Fruit fly (Drosophila melanogaster) whole organism, pupa: ENCODE measurements around the gene cbt.
A peak's percentile ranks its signal among the peaks of the same experiment; 100 is the strongest.

Experiments
- CG10348 ChIP-seq: fragments of 200-800 bp; sonication (Bioruptor generic); IDR thresholded peaks from 2 replicates; pipeline ENCODE4 v1.3.6; 2022; ENCODE audit warnings: missing biosample characterization, missing genetic modification characterization
- CG13204 ChIP-seq: fragments of 200-800 bp; sonication (Bioruptor generic); optimal IDR thresholded peaks from 2 replicates; lab custom pipeline; 2018; ENCODE audit warnings: missing biosample characterization, mild to moderate bottlenecking, missing genetic modification characterization, moderate library complexity
- CG15710 ChIP-seq: fragments of 200-800 bp; sonication (Bioruptor generic); optimal IDR thresholded peaks from 2 replicates; lab custom pipeline; 2018; ENCODE audit warnings: missing biosample characterization, mild to moderate bottlenecking, missing genetic modification characterization, moderate library complexity
- CG17806 ChIP-seq: fragments of 200-800 bp; sonication (Bioruptor generic); optimal IDR thresholded peaks from 2 replicates; lab custom pipeline; 2018; ENCODE audit warnings: missing biosample characterization, mild to moderate bottlenecking, missing genetic modification characterization, moderate library complexity
- CG34367 ChIP-seq: fragments of 200-800 bp; sonication (Bioruptor generic); optimal IDR thresholded peaks from 2 replicates; lab custom pipeline; 2018; ENCODE audit warnings: missing biosample characterization, mild to moderate bottlenecking, missing genetic modification characterization
- CG4496 ChIP-seq: fragments of 200-800 bp; sonication (Bioruptor generic); IDR thresholded peaks from 3 replicates; pipeline ENCODE4 v1.3.6; 2022; ENCODE audit warnings: missing biosample characterization, missing genetic modification characterization
- CG8301 ChIP-seq: fragments of 200-800 bp; sonication (Bioruptor generic); optimal IDR thresholded peaks from 2 replicates; lab custom pipeline; 2018; ENCODE audit warnings: missing biosample characterization, mild to moderate bottlenecking, missing genetic modification characterization
- CG9948 ChIP-seq: fragments of 200-800 bp; sonication (Bioruptor generic); optimal IDR thresholded peaks from 2 replicates; lab custom pipeline; 2018; ENCODE audit warnings: missing biosample characterization, mild to moderate bottlenecking, missing genetic modification characterization, moderate library complexity
- D1 ChIP-seq: fragments of 200-800 bp; sonication (Bioruptor generic); optimal IDR thresholded peaks from 2 replicates; lab custom pipeline; 2018; ENCODE audit warnings: missing biosample characterization, mild to moderate bottlenecking, missing genetic modification characterization, moderate library complexity
- EcR ChIP-seq: fragments of 200-800 bp; sonication (Bioruptor generic); optimal IDR thresholded peaks from 3 replicates; lab custom pipeline; 2019; ENCODE audit warnings: missing biosample characterization, missing genetic modification characterization, mild to moderate bottlenecking, moderate library complexity, missing genetic modification reagents
- Ets98B ChIP-seq: fragments of 200-800 bp; sonication (Bioruptor generic); IDR thresholded peaks from 2 replicates; pipeline ENCODE4 v1.3.6; 2022; ENCODE audit warnings: missing biosample characterization, missing genetic modification characterization
- Snoo ChIP-seq: fragments of 200-800 bp; sonication (Bioruptor generic); optimal IDR thresholded peaks from 3 replicates; lab custom pipeline; 2017; ENCODE audit warnings: missing biosample characterization, mild to moderate bottlenecking, missing genetic modification characterization, inconsistent platforms

DNA sequence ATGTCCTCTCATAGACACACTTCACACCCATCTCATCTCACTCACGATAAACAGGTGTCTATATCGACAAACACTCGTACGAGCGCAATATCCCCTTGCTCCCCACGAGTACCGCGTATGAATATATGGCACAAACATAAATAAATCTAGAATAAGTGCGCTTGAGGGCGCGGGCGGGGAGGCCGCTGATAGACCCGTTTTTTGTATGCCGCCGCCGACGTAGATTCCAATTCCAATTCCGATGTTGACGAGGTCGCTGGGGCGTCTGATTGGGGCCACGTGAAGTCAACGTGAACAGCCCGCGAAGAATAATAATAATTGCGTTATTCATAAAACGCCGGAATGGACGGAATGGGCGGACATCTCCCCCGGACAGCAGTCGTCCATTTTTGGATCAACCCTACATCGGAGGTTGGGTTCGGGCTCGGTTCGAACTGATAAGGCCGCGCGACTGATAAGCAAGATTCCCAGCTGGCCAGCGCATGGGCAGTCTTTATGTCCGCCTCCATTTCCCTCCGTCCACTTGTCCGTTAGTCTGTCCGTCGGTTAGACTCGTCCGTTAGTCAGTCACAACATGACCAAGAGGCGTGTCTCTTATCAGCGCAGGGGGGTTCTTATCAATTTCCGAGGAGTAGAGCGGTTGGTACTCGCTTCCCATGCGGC, 4.9 kb upstream of the cbt start:
- TF ChIP-seq CG4496 (GFP tag; lab: Robert Waterston, UW) (peak; percentile 12; the same call in 1 of the 3 replicates), EcR (GFP tag; lab: Kevin White, UChicago) (peak; percentile 81), CG9948 (no peak), CG10348 (GFP tag; lab: Robert Waterston, UW) (no peak), CG15710 (no peak), Ets98B (GFP tag; lab: Robert Waterston, UW) (no peak), CG13204 (peak; percentile 30), CG8301 (tag; lab: Kevin White, UChicago) (no peak), Snoo (no peak), CG17806 (no peak), CG34367 (tag; lab: Kevin White, UChicago) (no peak), D1 (tag; lab: Kevin White, UChicago) (no peak)
